Worm (Caenorhabditis elegans): ENCODE results near the gene disl-2.

The disl-2 gene

ce11 chrIII:5406314-5406713 is 36.7 kb upstream of the disl-2 start:
- TF ChIP-seq dmd-9 (GFP tag; IDR thresholded peaks at IDR 0.05) (no peak), Y48G9A.11 (GFP tag; IDR thresholded peaks at IDR 0.05) (no peak), F26F4.8 (GFP tag; conservative IDR thresholded peaks at IDR 0.05) (no peak), aha-1 (tag) (peak; percentile 28)

ce11 chrIII:5407060-5407459 is 35.9 kb upstream of the disl-2 start:
- TF ChIP-seq aha-1 (tag): peak; percentile 17
- no peak for TF ChIP-seq F10B5.3 (tag; optimal IDR thresholded peaks at IDR 0.05)
- TF ChIP-seq unc-62 (GFP tag; optimal IDR thresholded peaks at IDR 0.05 in 1 of 2): peak in 1 of 2 experiments; percentile 51
- no peak for TF ChIP-seq unc-62 (tag; optimal IDR thresholded peaks at IDR 0.05)

- TF ChIP-seq aha-1 (tag): peak; percentile 59
- no peak for TF ChIP-seq saeg-2 (GFP tag; IDR thresholded peaks at IDR 0.05)
- no peak for TF ChIP-seq jun-1 (tag; optimal IDR thresholded peaks at IDR 0.05)
- TF ChIP-seq ama-1 (optimal IDR thresholded peaks at IDR 0.05): no peak
- TF ChIP-seq madf-5 (GFP tag; IDR thresholded peaks at IDR 0.05): no peak
- no peak for TF ChIP-seq unc-130 (GFP tag; optimal IDR thresholded peaks at IDR 0.05)
Measured at ce11 chrIII:5407588-5407987, 35.4 kb upstream of the disl-2 start, which contains the start of gene W03A5.1. W03A5.1 (plus strand) TSS chrIII:5407888.

ce11 chrIII:5413680-5414079 is 29.3 kb upstream of the disl-2 start, which contains the start of gene grl-22:
grl-22 (minus strand) TSS chrIII:5414011.
- TF ChIP-seq egl-43 (GFP tag; IDR thresholded peaks at IDR 0.05): peak; percentile 45; the same call in 1 of the 2 replicates
- TF ChIP-seq set-16 (GFP tag; IDR thresholded peaks at IDR 0.05): peak; percentile 87
- TF ChIP-seq dpl-1 (GFP tag; optimal IDR thresholded peaks at IDR 0.05): no peak
- TF ChIP-seq R02D3.7 (tag; optimal IDR thresholded peaks at IDR 0.05): no peak
- TF ChIP-seq hmg-1.1 (GFP tag; IDR thresholded peaks at IDR 0.05): no peak
- peak in 1 of 2 experiments; percentile 42 for TF ChIP-seq unc-62 (GFP tag; optimal IDR thresholded peaks at IDR 0.05 in 1 of 2)
- no peak for TF ChIP-seq unc-62 (tag; optimal IDR thresholded peaks at IDR 0.05)
- no peak for TF ChIP-seq ctbp-1 (GFP tag; IDR thresholded peaks at IDR 0.05)
- TF ChIP-seq dmd-9 (GFP tag; IDR thresholded peaks at IDR 0.05): 0 out of 2 replicates have a peak, but pooled peaks have one; percentile 18
- TF ChIP-seq ceh-44 (GFP tag; IDR thresholded peaks at IDR 0.05): no peak

- TF ChIP-seq nhr-11 (tag; optimal IDR thresholded peaks at IDR 0.05) (peak; percentile 35), ceh-82 (tag; optimal IDR thresholded peaks at IDR 0.05) (no peak)
Measured at ce11 chrIII:5417921-5418320, 25.0 kb upstream of the disl-2 start.

ce11 chrIII:5419527-5419926 is 23.4 kb upstream of the disl-2 start:
- TF ChIP-seq T26A8.4 (GFP tag; IDR thresholded peaks at IDR 0.05) (0 out of 2 replicates have a peak, but pooled peaks have one; percentile 11), tag-97 (GFP tag; IDR thresholded peaks at IDR 0.05) (no peak)

- TF ChIP-seq rbr-2 (tag; optimal IDR thresholded peaks at IDR 0.05): no peak
- no peak for TF ChIP-seq spr-1 (tag; optimal IDR thresholded peaks at IDR 0.05)
- TF ChIP-seq dmd-8 (GFP tag; IDR thresholded peaks at IDR 0.05): no peak
- TF ChIP-seq daf-16 (GFP tag; optimal IDR thresholded peaks at IDR 0.05): no peak
- peak; percentile 93 for TF ChIP-seq daf-16 (tag; optimal IDR thresholded peaks at IDR 0.05)
- no peak for TF ChIP-seq daf-8 (GFP tag; IDR thresholded peaks at IDR 0.05)
- no peak for TF ChIP-seq dpl-1 (GFP tag; optimal IDR thresholded peaks at IDR 0.05)
- TF ChIP-seq php-3 (GFP tag; IDR thresholded peaks at IDR 0.05): 0 out of 2 replicates have a peak, but pooled peaks have one; percentile 18
- no peak for TF ChIP-seq nhr-6 (tag; optimal IDR thresholded peaks at IDR 0.05)
- peak; percentile 56 for TF ChIP-seq dve-1 (tag; optimal IDR thresholded peaks at IDR 0.05; ENCODE audit: insufficient read depth)
- TF ChIP-seq pqm-1 (tag; optimal IDR thresholded peaks at IDR 0.05): peak; percentile 9
- TF ChIP-seq lin-29 (GFP tag; IDR thresholded peaks at IDR 0.05): no peak
- TF ChIP-seq hlh-11 (tag; optimal IDR thresholded peaks at IDR 0.05): peak; percentile 16
Measured at ce11 chrIII:5420276-5420675, 22.7 kb upstream of the disl-2 start.
